Worm (Caenorhabditis elegans) whole organism, mixed stage, embryonic: ENCODE data around the gene rsp-2.

Source experiments
- M03D4.4 ChIP-seq: sonication (generic microtip); optimal IDR thresholded peaks from 2 replicates; lab custom pipeline; 2017; ENCODE audit warnings: mild to moderate bottlenecking, missing genetic modification characterization, missing compliant biosample characterization
- bed-3 ChIP-seq: fragments of 200-800 bp; sonication (Bioruptor generic); optimal IDR thresholded peaks from 3 replicates; lab custom pipeline; 2018; ENCODE audit warnings: mild to moderate bottlenecking, missing genetic modification characterization, moderate library complexity, missing compliant biosample characterization
- blmp-1 ChIP-seq: fragments of 150-350 bp; optimal IDR thresholded peaks from 2 replicates; lab custom pipeline; 2014; ENCODE audit warnings: missing biosample characterization, missing genetic modification characterization
- ceh-39 ChIP-seq: fragments of 150-350 bp; optimal IDR thresholded peaks from 2 replicates; lab custom pipeline; 2014; ENCODE audit warnings: missing biosample characterization, missing genetic modification characterization
- ceh-43 ChIP-seq: fragments of 200-800 bp; sonication (Bioruptor generic); optimal IDR thresholded peaks from 2 replicates; lab custom pipeline; 2018; ENCODE audit warnings: mild to moderate bottlenecking, missing genetic modification characterization, moderate library complexity, missing compliant biosample characterization
- ceh-83 ChIP-seq: fragments of 200-800 bp; sonication (Bioruptor generic); optimal IDR thresholded peaks from 2 replicates; lab custom pipeline; 2018; ENCODE audit warnings: mild to moderate bottlenecking, missing genetic modification characterization, missing compliant biosample characterization
- ces-1 ChIP-seq: fragments of 150-350 bp; optimal IDR thresholded peaks from 2 replicates; lab custom pipeline; 2014; ENCODE audit warnings: missing biosample characterization, missing genetic modification reagents, missing genetic modification characterization
- cnd-1 ChIP-seq: fragments of 200-800 bp; sonication (Bioruptor generic); optimal IDR thresholded peaks from 2 replicates; lab custom pipeline; 2018; ENCODE audit warnings: mild to moderate bottlenecking, missing genetic modification characterization, missing compliant biosample characterization
- drap-1 ChIP-seq: fragments of 200-800 bp; sonication (Bioruptor generic); optimal IDR thresholded peaks from 3 replicates; lab custom pipeline; 2018; ENCODE audit warnings: mild to moderate bottlenecking, missing genetic modification characterization, missing compliant biosample characterization
- elt-3 ChIP-seq: fragments of 150-350 bp; optimal IDR thresholded peaks from 2 replicates; lab custom pipeline; 2014; ENCODE audit warnings: missing biosample characterization, missing genetic modification characterization
- flh-1 ChIP-seq: fragments of 200-800 bp; sonication (Bioruptor generic); optimal IDR thresholded peaks from 2 replicates; lab custom pipeline; 2018; ENCODE audit warnings: mild to moderate bottlenecking, missing genetic modification characterization, moderate library complexity, missing compliant biosample characterization
- ham-2 ChIP-seq: fragments of 200-800 bp; sonication (Bioruptor generic); optimal IDR thresholded peaks from 2 replicates; lab custom pipeline; 2018; ENCODE audit warnings: mild to moderate bottlenecking, missing genetic modification characterization, missing compliant biosample characterization
- hlh-1 ChIP-seq: fragments of 150-350 bp; optimal IDR thresholded peaks from 2 replicates; lab custom pipeline; 2014; ENCODE audit warnings: missing biosample characterization, missing genetic modification reagents, missing genetic modification characterization
- lin-13 ChIP-seq: fragments of 150-350 bp; optimal IDR thresholded peaks from 2 replicates; lab custom pipeline; 2014; ENCODE audit warnings: missing biosample characterization, missing genetic modification characterization
- lin-32 ChIP-seq: fragments of 200-800 bp; sonication (Bioruptor generic); optimal IDR thresholded peaks from 2 replicates; lab custom pipeline; 2018; ENCODE audit warnings: mild to moderate bottlenecking, missing genetic modification characterization, missing compliant biosample characterization
- lsy-2 ChIP-seq: fragments of 150-350 bp; optimal IDR thresholded peaks from 2 replicates; lab custom pipeline; 2014; ENCODE audit warnings: missing biosample characterization, missing genetic modification characterization
- mab-5 ChIP-seq: fragments of 150-350 bp; optimal IDR thresholded peaks from 2 replicates; lab custom pipeline; 2014; ENCODE audit warnings: missing biosample characterization, missing genetic modification characterization
- mep-1 ChIP-seq: fragments of 150-350 bp; optimal IDR thresholded peaks from 2 replicates; lab custom pipeline; 2017; ENCODE audit warnings: missing biosample characterization, missing genetic modification reagents, missing genetic modification characterization, inconsistent platforms
- nhr-12 ChIP-seq: fragments of 150-350 bp; optimal IDR thresholded peaks from 2 replicates; lab custom pipeline; 2014; ENCODE audit warnings: missing biosample characterization, missing genetic modification characterization
- nhr-2 ChIP-seq: fragments of 150-350 bp; optimal IDR thresholded peaks from 2 replicates; lab custom pipeline; 2014; ENCODE audit warnings: missing biosample characterization, missing genetic modification characterization
- nhr-237 ChIP-seq: fragments of 150-350 bp; optimal IDR thresholded peaks from 2 replicates; lab custom pipeline; 2014; ENCODE audit warnings: missing biosample characterization, missing genetic modification characterization
- pha-4 ChIP-seq: fragments of 150-350 bp; optimal IDR thresholded peaks from 2 replicates; lab custom pipeline; 2018; ENCODE audit warnings: missing biosample characterization, missing genetic modification reagents, missing genetic modification characterization
- sem-2 ChIP-seq: fragments of 200-800 bp; sonication (Bioruptor generic); optimal IDR thresholded peaks from 2 replicates; lab custom pipeline; 2018; ENCODE audit warnings: mild to moderate bottlenecking, missing genetic modification characterization, missing compliant biosample characterization
- sptf-1 ChIP-seq: sonication (generic microtip); optimal IDR thresholded peaks from 2 replicates; lab custom pipeline; 2017; ENCODE audit warnings: mild to moderate bottlenecking, missing genetic modification characterization, moderate library complexity, missing compliant biosample characterization
- tbx-8 ChIP-seq: fragments of 200-800 bp; sonication (Bioruptor generic); optimal IDR thresholded peaks from 2 replicates; lab custom pipeline; 2018; ENCODE audit warnings: mild to moderate bottlenecking, missing genetic modification characterization, moderate library complexity, missing compliant biosample characterization
- unc-120 ChIP-seq: sonication (generic microtip); optimal IDR thresholded peaks from 2 replicates; lab custom pipeline; 2017; ENCODE audit warnings: missing genetic modification characterization, missing compliant biosample characterization; ENCODE audit not compliant: poor library complexity, severe bottlenecking
- unc-39 ChIP-seq: fragments of 150-350 bp; optimal IDR thresholded peaks from 2 replicates; lab custom pipeline; 2014; ENCODE audit warnings: missing biosample characterization, missing genetic modification characterization
- unc-62 ChIP-seq: fragments of 150-350 bp; optimal IDR thresholded peaks from 2 replicates; lab custom pipeline; 2014; ENCODE audit warnings: missing biosample characterization, missing genetic modification reagents, missing genetic modification characterization
- ztf-11 ChIP-seq: fragments of 150-350 bp; optimal IDR thresholded peaks from 2 replicates; lab custom pipeline; 2014; ENCODE audit warnings: missing biosample characterization, missing genetic modification characterization

Gene rsp-2

DNA sequence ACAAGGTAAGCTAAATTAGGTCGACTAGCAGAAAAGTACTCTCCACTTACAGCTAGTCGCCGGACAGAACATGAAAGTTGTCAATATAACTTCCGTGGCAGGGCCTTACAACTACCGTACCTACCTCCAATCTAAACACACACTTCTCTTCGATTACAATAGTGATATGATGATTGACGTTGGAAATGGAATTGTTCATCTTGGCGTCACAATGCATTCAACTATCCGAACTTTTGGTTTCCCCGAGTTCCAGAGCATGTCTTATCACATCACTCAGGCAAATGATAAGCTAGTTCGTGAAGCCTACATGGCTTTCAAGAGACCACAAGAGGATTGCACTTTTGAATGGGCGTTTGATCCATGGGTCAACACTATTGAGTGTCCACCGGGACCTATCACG lies 25.4 kb downstream of the rsp-2 start:
- TF ChIP-seq sem-2, result no peak
- no peak for TF ChIP-seq lsy-2 (tag; lab: Kevin White, UChicago)
- no peak for TF ChIP-seq nhr-237 (tag; lab: Kevin White, UChicago)
- no peak for TF ChIP-seq ham-2
- TF ChIP-seq drap-1 (GFP tag; lab: Kevin White, UChicago), result no peak
- no peak for TF ChIP-seq tbx-8 (GFP tag; lab: Kevin White, UChicago)
- TF ChIP-seq mab-5, result no peak
- no peak for TF ChIP-seq ces-1 (GFP tag; lab: Kevin White, UChicago)
- no peak for TF ChIP-seq ztf-11 (tag; lab: Kevin White, UChicago)
- TF ChIP-seq M03D4.4 (tag; lab: Kevin White, UChicago), result no peak
- TF ChIP-seq cnd-1 (tag; lab: Kevin White, UChicago), result no peak
- TF ChIP-seq ceh-83 (GFP tag; lab: Kevin White, UChicago), result no peak

DNA sequence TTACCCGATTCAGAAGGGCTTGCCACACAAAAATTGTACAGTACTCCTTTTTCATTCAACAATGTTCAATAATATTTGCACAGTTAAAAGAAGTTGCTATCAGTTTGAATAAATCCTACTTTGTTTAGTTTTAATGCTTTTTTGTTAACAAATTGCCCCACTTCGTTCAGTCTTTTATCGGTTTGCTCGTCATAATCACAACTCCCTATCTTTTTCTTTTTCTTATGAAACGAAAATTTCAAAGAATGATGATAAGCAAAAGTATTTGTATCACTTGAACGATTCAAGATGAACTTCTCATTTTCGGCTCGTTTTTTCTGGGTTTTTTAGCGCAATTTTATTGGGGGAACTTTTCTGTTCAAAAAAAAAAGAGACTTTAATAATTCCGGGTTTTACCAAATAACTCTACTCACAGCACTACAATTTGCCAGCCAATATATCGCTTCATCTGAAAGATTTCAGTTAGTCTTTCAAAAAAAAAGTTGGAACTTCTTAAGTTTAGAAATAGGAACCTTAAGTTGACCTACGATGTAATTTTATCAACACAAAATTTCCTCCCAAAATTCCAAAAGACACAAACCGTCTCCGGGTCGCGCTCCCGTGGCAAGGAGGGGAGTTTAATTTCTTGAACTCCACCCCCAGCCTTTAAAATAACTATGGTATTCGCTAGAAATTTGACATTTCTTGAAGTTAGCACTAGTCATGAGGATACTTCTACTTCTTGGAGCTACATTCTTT lies 28.0 kb downstream of the rsp-2 start, which contains the start of gene C05D12.3:
Gene C05D12.3 (plus strand): TSS at position 688 of the 738 bp plus-strand sequence.
- no peak for TF ChIP-seq lin-13 (tag; lab: Kevin White, UChicago)
- no peak for TF ChIP-seq mab-5
- no peak for TF ChIP-seq drap-1 (GFP tag; lab: Kevin White, UChicago)
- no peak for TF ChIP-seq pha-4 (tag; lab: Kevin White, UChicago)
- no peak for TF ChIP-seq ceh-43 (GFP tag; lab: Kevin White, UChicago)
- no peak for TF ChIP-seq unc-120
- TF ChIP-seq ceh-83 (GFP tag; lab: Kevin White, UChicago), result no peak
- no peak for TF ChIP-seq blmp-1 (tag; lab: Kevin White, UChicago)

DNA sequence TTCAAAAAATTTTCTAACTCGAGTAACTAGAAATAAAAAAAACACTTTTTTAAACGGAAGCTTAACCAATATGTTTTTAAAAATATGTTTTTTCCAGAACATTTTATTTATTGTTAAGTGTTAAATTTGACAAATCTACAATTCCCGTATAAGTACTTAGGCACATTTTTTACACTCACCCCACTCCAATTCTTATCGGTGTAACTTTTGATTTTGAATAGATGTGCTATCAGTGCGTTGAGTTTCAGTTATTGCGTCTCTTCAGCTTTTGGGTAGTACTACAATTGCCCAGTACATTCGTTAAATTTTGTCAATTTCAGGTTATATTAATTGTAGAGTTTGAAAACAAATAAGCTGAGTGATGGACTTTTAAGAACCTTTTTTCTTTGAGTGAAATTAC lies 28.7 kb downstream of the rsp-2 start:
- TF ChIP-seq blmp-1 (tag; lab: Kevin White, UChicago), result no peak
- TF ChIP-seq sem-2, result no peak
- no peak for TF ChIP-seq ces-1 (GFP tag; lab: Kevin White, UChicago)
- TF ChIP-seq unc-39 (tag; lab: Kevin White, UChicago), result no peak
- no peak for TF ChIP-seq elt-3
- no peak for TF ChIP-seq unc-62 (GFP tag; lab: Kevin White, UChicago)
- no peak for TF ChIP-seq M03D4.4 (tag; lab: Kevin White, UChicago)
- no peak for TF ChIP-seq lin-13 (tag; lab: Kevin White, UChicago)
- TF ChIP-seq nhr-12, result no peak
- no peak for TF ChIP-seq ceh-43 (GFP tag; lab: Kevin White, UChicago)
- no peak for TF ChIP-seq hlh-1 (tag; lab: Kevin White, UChicago)

- no peak for TF ChIP-seq flh-1 (GFP tag; lab: Kevin White, UChicago)
- no peak for TF ChIP-seq ceh-43 (GFP tag; lab: Kevin White, UChicago)
- TF ChIP-seq bed-3 (GFP tag; lab: Kevin White, UChicago), result no peak
- no peak for TF ChIP-seq nhr-2 (tag; lab: Kevin White, UChicago)
- no peak for TF ChIP-seq mep-1
- TF ChIP-seq blmp-1 (tag; lab: Kevin White, UChicago), result no peak
Observed at ce11 chrII:11418476-11418875, 34.3 kb downstream of the rsp-2 start.

DNA sequence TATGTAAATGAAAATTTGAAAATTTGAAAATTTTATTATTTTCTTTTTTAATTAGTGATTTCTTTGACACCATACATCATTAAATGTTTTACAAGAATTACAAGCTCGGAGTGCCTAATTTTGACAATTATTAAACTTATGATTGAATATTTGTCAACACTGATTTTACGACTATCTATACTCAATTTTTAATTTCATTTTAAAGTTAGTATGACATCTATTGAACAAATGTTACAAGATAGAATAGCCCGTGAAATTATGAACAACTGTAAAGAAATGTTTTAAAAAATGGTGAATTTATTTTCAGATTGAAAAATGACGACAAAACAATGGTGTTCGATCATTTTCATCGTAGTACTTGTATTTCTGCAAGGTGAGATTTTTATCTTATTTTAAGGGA lies 34.8 kb downstream of the rsp-2 start, which contains the start of gene C05D12.2:
Gene C05D12.2 (plus strand): TSS at position 301 of the 400 bp plus-strand sequence.
- no peak for TF ChIP-seq nhr-12
- TF ChIP-seq ceh-39, result no peak
- TF ChIP-seq M03D4.4 (tag; lab: Kevin White, UChicago), result no peak
- TF ChIP-seq lin-32 (GFP tag; lab: Kevin White, UChicago), result no peak
- TF ChIP-seq ceh-43 (GFP tag; lab: Kevin White, UChicago), result no peak

- TF ChIP-seq sptf-1 (tag; lab: Kevin White, UChicago), result no peak
- no peak for TF ChIP-seq lin-32 (GFP tag; lab: Kevin White, UChicago)
- TF ChIP-seq cnd-1 (tag; lab: Kevin White, UChicago), result no peak
- TF ChIP-seq nhr-237 (tag; lab: Kevin White, UChicago), result no peak
- TF ChIP-seq drap-1 (GFP tag; lab: Kevin White, UChicago), result no peak
Observed at ce11 chrII:11415672-11416071, 37.1 kb downstream of the rsp-2 start, which contains the start of gene C05D12.1. Gene C05D12.1, minus strand, starts transcription at chrII:11415772.
